Worm (Caenorhabditis elegans) whole organism, midembryonic: Measurements from ENCODE around the gene Y54G11A.4.

ENCODE experiments used
- T22C8.4 ChIP-seq: fragments of 200-800 bp; sonication (Bioruptor generic); IDR thresholded peaks from 2 replicates; pipeline ENCODE4 v1.3.6; 2022; ENCODE audit warnings: missing genetic modification characterization, missing compliant biosample characterization
- cog-1 ChIP-seq: sonication (generic microtip); optimal IDR thresholded peaks from 2 replicates; lab custom pipeline; 2016; ENCODE audit warnings: missing genetic modification characterization, missing compliant biosample characterization
- flt-1 ChIP-seq: fragments of 200-800 bp; sonication (Bioruptor generic); IDR thresholded peaks from 2 replicates; pipeline ENCODE4 v1.3.6; 2022; ENCODE audit warnings: missing genetic modification characterization, missing compliant biosample characterization
- klf-2 ChIP-seq: fragments of 200-800 bp; sonication (Bioruptor generic); conservative IDR thresholded peaks from 2 replicates; pipeline ENCODE4 v1.3.6; 2022; ENCODE audit warnings: missing genetic modification reagents, missing genetic modification characterization, missing compliant biosample characterization
- med-1 ChIP-seq: sonication (generic microtip); optimal IDR thresholded peaks from 2 replicates; lab custom pipeline; 2017; ENCODE audit warnings: missing genetic modification characterization, mild to moderate bottlenecking, missing compliant biosample characterization, antibody characterized with exemption, missing genetic modification reagents; ENCODE audit not compliant: insufficient read depth
- ref-1 ChIP-seq: fragments of 200-800 bp; sonication (Bioruptor generic); conservative IDR thresholded peaks from 2 replicates; pipeline ENCODE4 v1.3.6; 2022; ENCODE audit warnings: missing genetic modification reagents, missing genetic modification characterization, missing compliant biosample characterization
- tab-1 ChIP-seq: fragments of 200-800 bp; sonication (Bioruptor generic); IDR thresholded peaks from 2 replicates; pipeline ENCODE4 v1.3.6; 2022; ENCODE audit warnings: missing genetic modification characterization, missing compliant biosample characterization
- ztf-23 ChIP-seq: fragments of 200-800 bp; sonication (Bioruptor generic); IDR thresholded peaks from 2 replicates; pipeline ENCODE4 v1.3.6; 2022; ENCODE audit warnings: missing genetic modification reagents, missing genetic modification characterization, missing compliant biosample characterization
- ztf-29 ChIP-seq: fragments of 200-800 bp; sonication (Bioruptor generic); IDR thresholded peaks from 2 replicates; pipeline ENCODE4 v1.3.6; 2022; ENCODE audit warnings: missing genetic modification reagents, missing genetic modification characterization, missing compliant biosample characterization

Gene Y54G11A.4

ce11 chrII:14292519-14292918, at the start of gene Y54G11A.4:
Y54G11A.4 (plus strand) TSS chrII:14292819.
- TF ChIP-seq flt-1 (GFP tag; lab: Robert Waterston, UW): no peak
- no peak for TF ChIP-seq klf-2 (GFP tag; lab: Robert Waterston, UW)
- TF ChIP-seq T22C8.4 (GFP tag; lab: Robert Waterston, UW): no peak
- no peak for TF ChIP-seq ztf-23 (GFP tag; lab: Robert Waterston, UW)
- TF ChIP-seq ref-1 (GFP tag; lab: Robert Waterston, UW): no peak
- TF ChIP-seq tab-1 (GFP tag; lab: Robert Waterston, UW): no peak
- no peak for TF ChIP-seq med-1
- TF ChIP-seq cog-1: no peak
- no peak for TF ChIP-seq ztf-29 (GFP tag; lab: Robert Waterston, UW)

ce11 chrII:14243503-14243902, 49.1 kb upstream of the Y54G11A.4 start, which contains the start of gene jmjd-2:
jmjd-2 (minus strand) TSS chrII:14243603.
- TF ChIP-seq ref-1 (GFP tag; lab: Robert Waterston, UW): no peak
- TF ChIP-seq cog-1: no peak
- TF ChIP-seq ztf-29 (GFP tag; lab: Robert Waterston, UW): no peak

DNA sequence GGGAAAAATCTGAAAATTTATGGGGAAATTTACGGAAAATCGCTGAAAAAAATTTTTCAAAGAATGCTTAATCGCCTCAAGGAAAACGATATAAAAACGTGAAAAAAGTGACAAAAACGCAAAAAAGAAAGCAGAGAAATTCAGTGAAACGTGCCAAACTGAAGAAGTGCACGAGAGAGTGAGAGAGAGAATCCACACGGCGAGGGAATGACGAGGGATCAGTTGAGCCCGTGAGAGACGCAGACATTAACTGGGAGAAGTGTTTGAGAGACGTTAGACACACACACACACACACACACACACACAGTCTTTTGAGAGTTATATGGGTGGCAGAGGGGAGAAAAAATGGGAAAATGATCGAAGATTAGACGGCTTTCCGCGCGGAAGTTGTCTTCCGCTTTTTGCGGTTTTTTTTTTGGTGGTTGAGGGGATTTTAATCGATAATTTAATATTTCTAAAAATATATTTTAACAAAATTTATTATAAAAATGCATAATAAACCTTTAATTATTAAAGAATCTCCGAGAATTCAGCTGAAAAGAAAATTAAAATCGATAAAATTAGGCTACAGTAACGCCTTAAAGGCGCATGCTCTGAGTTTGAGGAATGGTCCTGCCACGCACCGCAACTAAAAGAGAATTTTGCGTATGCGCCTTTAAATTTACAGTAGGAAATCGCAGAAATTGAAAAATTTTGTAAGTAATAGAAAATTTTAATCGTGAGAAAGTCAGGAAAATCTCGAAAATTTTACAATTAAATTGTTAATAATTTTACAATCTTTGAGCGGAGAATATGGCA, 48.0 kb upstream of the Y54G11A.4 start:
- no peak for TF ChIP-seq T22C8.4 (GFP tag; lab: Robert Waterston, UW)
- no peak for TF ChIP-seq cog-1
- no peak for TF ChIP-seq ztf-29 (GFP tag; lab: Robert Waterston, UW)
- no peak for TF ChIP-seq med-1
- no peak for TF ChIP-seq flt-1 (GFP tag; lab: Robert Waterston, UW)
- TF ChIP-seq tab-1 (GFP tag; lab: Robert Waterston, UW): no peak
- no peak for TF ChIP-seq klf-2 (GFP tag; lab: Robert Waterston, UW)
- TF ChIP-seq ref-1 (GFP tag; lab: Robert Waterston, UW): no peak
- no peak for TF ChIP-seq ztf-23 (GFP tag; lab: Robert Waterston, UW)

- TF ChIP-seq ztf-29 (GFP tag; lab: Robert Waterston, UW): no peak
- no peak for TF ChIP-seq klf-2 (GFP tag; lab: Robert Waterston, UW)
- TF ChIP-seq med-1: no peak
These were observed 45.4 kb upstream of the Y54G11A.4 start for ce11 chrII:14247227-14247626.

ce11 chrII:14247748-14248502, 44.7 kb upstream of the Y54G11A.4 start:
- TF ChIP-seq ztf-23 (GFP tag; lab: Robert Waterston, UW): no peak
- TF ChIP-seq ztf-29 (GFP tag; lab: Robert Waterston, UW): no peak
- TF ChIP-seq T22C8.4 (GFP tag; lab: Robert Waterston, UW): no peak
- TF ChIP-seq med-1: peak; percentile 24
- TF ChIP-seq cog-1: no peak
- TF ChIP-seq klf-2 (GFP tag; lab: Robert Waterston, UW): no peak
- TF ChIP-seq ref-1 (GFP tag; lab: Robert Waterston, UW): no peak
- no peak for TF ChIP-seq tab-1 (GFP tag; lab: Robert Waterston, UW)
- peak; percentile 69 for TF ChIP-seq flt-1 (GFP tag; lab: Robert Waterston, UW)

DNA sequence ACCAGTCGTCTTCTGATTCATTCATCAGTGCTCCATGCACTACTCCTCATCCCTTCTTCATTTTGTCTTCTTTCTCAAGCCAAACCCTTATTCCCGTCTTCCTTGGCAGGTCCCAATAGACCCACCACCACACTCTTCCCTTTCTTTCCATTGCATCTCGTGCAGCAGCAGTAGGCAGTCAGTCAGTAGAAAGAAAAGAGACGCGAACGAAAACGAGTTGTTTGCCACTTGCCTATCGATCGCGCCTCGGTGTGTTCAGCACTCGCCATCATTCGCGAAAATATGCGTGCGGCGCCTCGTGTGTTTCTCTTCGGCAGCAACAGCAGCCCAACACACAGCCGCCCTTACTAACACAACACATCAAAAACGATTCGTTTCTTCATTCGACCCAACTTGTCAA, 43.1 kb upstream of the Y54G11A.4 start:
- TF ChIP-seq cog-1 (no peak), tab-1 (GFP tag; lab: Robert Waterston, UW) (no peak), T22C8.4 (GFP tag; lab: Robert Waterston, UW) (peak; percentile 61; the same call in 1 of the 2 replicates), ztf-29 (GFP tag; lab: Robert Waterston, UW) (0 out of 2 replicates have a peak, but pooled peaks have one; percentile 5), flt-1 (GFP tag; lab: Robert Waterston, UW) (peak; percentile 71; the same call in 1 of the 2 replicates), med-1 (peak; percentile 13), ztf-23 (GFP tag; lab: Robert Waterston, UW) (peak; percentile 57; the same call in 1 of the 2 replicates), ref-1 (GFP tag; lab: Robert Waterston, UW) (no peak), klf-2 (GFP tag; lab: Robert Waterston, UW) (no peak)

DNA sequence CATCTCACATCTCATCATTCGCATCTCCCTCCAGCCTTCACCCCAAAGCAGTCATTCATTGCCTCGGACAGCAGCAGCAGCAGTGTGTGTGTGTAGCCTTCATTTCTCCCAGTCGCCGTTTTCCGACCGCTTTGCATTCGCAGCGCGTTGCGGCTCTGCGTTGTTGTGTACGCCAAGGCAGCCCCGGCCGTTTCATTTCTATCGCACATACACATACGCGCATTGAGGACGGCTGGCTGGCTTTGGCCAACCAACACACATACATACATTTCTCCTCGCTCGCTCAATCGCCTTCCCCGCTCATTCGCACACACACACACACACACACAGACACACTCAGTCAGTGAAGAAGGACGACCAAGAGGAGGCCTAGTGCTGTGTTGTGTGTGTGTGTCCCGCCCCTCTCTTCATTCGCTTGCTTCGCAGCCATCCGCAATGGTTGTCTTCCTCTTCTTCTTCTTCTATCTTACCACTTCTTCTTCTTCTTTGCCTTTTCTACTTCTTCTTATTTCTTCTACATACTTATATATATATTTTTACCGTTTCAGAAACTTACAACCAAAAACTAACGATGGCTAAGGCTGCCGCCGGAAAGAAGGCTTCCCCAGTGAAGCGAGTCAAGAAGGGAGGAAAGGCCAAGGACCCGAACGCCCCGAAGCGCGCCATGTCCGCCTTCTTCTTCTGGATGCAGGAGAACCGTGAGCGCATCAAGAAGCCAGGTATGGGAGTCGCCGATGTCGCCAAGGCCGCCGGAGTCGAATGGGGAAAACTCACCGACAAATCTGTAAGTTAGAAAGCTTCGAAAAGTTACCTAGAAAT, 42.3 kb upstream of the Y54G11A.4 start, which contains the start of gene hmg-1.1:
Gene hmg-1.1, plus strand, starts transcription at position 549 of the 819 bp plus-strand sequence.
- TF ChIP-seq ztf-23 (GFP tag; lab: Robert Waterston, UW) (peak; percentile 82), med-1 (no peak), ztf-29 (GFP tag; lab: Robert Waterston, UW) (peak; percentile 41; the same call in 1 of the 2 replicates), T22C8.4 (GFP tag; lab: Robert Waterston, UW) (no peak), cog-1 (peak; percentile 72), flt-1 (GFP tag; lab: Robert Waterston, UW) (peak; percentile 80; the same call in 1 of the 2 replicates)

- TF ChIP-seq med-1 (no peak), tab-1 (GFP tag; lab: Robert Waterston, UW) (no peak), ref-1 (GFP tag; lab: Robert Waterston, UW) (0 out of 2 replicates have a peak, but pooled peaks have one; percentile 51), klf-2 (GFP tag; lab: Robert Waterston, UW) (0 out of 2 replicates have a peak, but pooled peaks have one; percentile 31), cog-1 (peak; percentile 66), T22C8.4 (GFP tag; lab: Robert Waterston, UW) (no peak), flt-1 (GFP tag; lab: Robert Waterston, UW) (peak; percentile 83), ztf-29 (GFP tag; lab: Robert Waterston, UW) (no peak; the same call in 1 of the 2 replicates), ztf-23 (GFP tag; lab: Robert Waterston, UW) (peak; percentile 66)
These were observed 41.1 kb upstream of the Y54G11A.4 start for ce11 chrII:14251400-14251940.
